Fruit fly (Drosophila melanogaster) whole organism, embryonic: ENCODE data around the gene Clc.

Experiments used
- BtbVII ChIP-seq: fragments of 200-800 bp; sonication (Bioruptor generic); optimal IDR thresholded peaks from 3 replicates; lab custom pipeline; 2017; ENCODE audit warnings: missing biosample characterization, mild to moderate bottlenecking, missing genetic modification characterization
- CG12219 ChIP-seq: fragments of 200-800 bp; sonication (Bioruptor generic); optimal IDR thresholded peaks from 3 replicates; lab custom pipeline; 2018; ENCODE audit warnings: missing biosample characterization, mild to moderate bottlenecking, missing genetic modification characterization
- CG12769 ChIP-seq: fragments of 200-800 bp; sonication (Bioruptor generic); optimal IDR thresholded peaks from 2 replicates; lab custom pipeline; 2019; ENCODE audit warnings: missing biosample characterization, mild to moderate bottlenecking, missing genetic modification characterization, moderate library complexity
- CG12942 ChIP-seq: fragments of 200-800 bp; sonication (Bioruptor generic); optimal IDR thresholded peaks from 3 replicates; lab custom pipeline; 2016; ENCODE audit warnings: missing biosample characterization, missing genetic modification characterization
- CG13296 ChIP-seq: fragments of 200-800 bp; sonication (Bioruptor generic); optimal IDR thresholded peaks from 3 replicates; lab custom pipeline; 2018; ENCODE audit warnings: missing biosample characterization, mild to moderate bottlenecking, missing genetic modification characterization
- CG13894 ChIP-seq: fragments of 200-800 bp; sonication (Bioruptor generic); optimal IDR thresholded peaks from 3 replicates; lab custom pipeline; 2018; ENCODE audit warnings: missing biosample characterization, mild to moderate bottlenecking, missing genetic modification characterization, moderate library complexity
- CG15514 ChIP-seq: fragments of 200-800 bp; sonication (Bioruptor generic); optimal IDR thresholded peaks from 3 replicates; lab custom pipeline; 2017; ENCODE audit warnings: missing biosample characterization, missing genetic modification characterization, mild to moderate bottlenecking, moderate library complexity, missing genetic modification reagents
- CG15696 ChIP-seq: fragments of 200-800 bp; sonication (Bioruptor generic); optimal IDR thresholded peaks from 2 replicates; lab custom pipeline; 2019; ENCODE audit warnings: missing biosample characterization, mild to moderate bottlenecking, missing genetic modification characterization, moderate library complexity
- CG17359 ChIP-seq: fragments of 200-800 bp; sonication (Bioruptor generic); optimal IDR thresholded peaks from 3 replicates; lab custom pipeline; 2018; ENCODE audit warnings: missing biosample characterization, mild to moderate bottlenecking, missing genetic modification characterization, moderate library complexity
- CG18619 ChIP-seq: fragments of 200-800 bp; sonication (Bioruptor generic); optimal IDR thresholded peaks from 3 replicates; lab custom pipeline; 2017; ENCODE audit warnings: missing biosample characterization, mild to moderate bottlenecking, missing genetic modification characterization
- CG2678 ChIP-seq: fragments of 200-800 bp; sonication (Bioruptor generic); optimal IDR thresholded peaks from 3 replicates; lab custom pipeline; 2019; ENCODE audit warnings: missing biosample characterization, mild to moderate bottlenecking, missing genetic modification characterization, moderate library complexity
- CG3726 ChIP-seq: fragments of 200-800 bp; sonication (Bioruptor generic); IDR thresholded peaks from 3 replicates; pipeline ENCODE4, ENCODE4 v1.3.6; 2022; ENCODE audit warnings: missing biosample characterization, missing genetic modification characterization
- CG3838 ChIP-seq: fragments of 200-800 bp; sonication (Bioruptor generic); optimal IDR thresholded peaks from 3 replicates; lab custom pipeline; 2016; ENCODE audit warnings: missing biosample characterization, missing genetic modification characterization
- CG6689 ChIP-seq: fragments of 200-800 bp; sonication (Bioruptor generic); IDR thresholded peaks from 2 replicates; pipeline ENCODE4 v1.3.6; 2022; ENCODE audit warnings: missing biosample characterization, missing genetic modification characterization
- CG6791 ChIP-seq: fragments of 200-800 bp; sonication (Bioruptor generic); IDR thresholded peaks from 3 replicates; pipeline ENCODE4 v1.3.6; 2022; ENCODE audit warnings: missing biosample characterization, missing genetic modification characterization; ENCODE audit not compliant: partially characterized antibody
- CG7987 ChIP-seq: fragments of 200-800 bp; sonication (Bioruptor generic); optimal IDR thresholded peaks from 2 replicates; lab custom pipeline; 2018; ENCODE audit warnings: missing biosample characterization, mild to moderate bottlenecking, missing genetic modification characterization, moderate library complexity
- CG9437 ChIP-seq: fragments of 200-800 bp; sonication (Bioruptor generic); optimal IDR thresholded peaks from 2 replicates; lab custom pipeline; 2018; ENCODE audit warnings: missing biosample characterization, mild to moderate bottlenecking, missing genetic modification characterization
- Dad ChIP-seq: fragments of 200-800 bp; sonication (Bioruptor generic); optimal IDR thresholded peaks from 3 replicates; lab custom pipeline; 2016; ENCODE audit warnings: missing biosample characterization, missing genetic modification characterization
- Dek ChIP-seq: fragments of 200-800 bp; sonication (Bioruptor generic); optimal IDR thresholded peaks from 3 replicates; lab custom pipeline; 2019; ENCODE audit warnings: missing biosample characterization, mild to moderate bottlenecking, missing genetic modification characterization, moderate library complexity
- Dref ChIP-seq: fragments of 200-800 bp; sonication (Bioruptor generic); IDR thresholded peaks from 2 replicates; pipeline ENCODE4 v1.3.6; 2022; ENCODE audit warnings: missing biosample characterization, missing genetic modification characterization
- Eip74EF ChIP-seq, 2 experiments: fragments of 200-800 bp in 1 of 2; fragments of >200 bp in 1 of 2; sonication (Bioruptor generic) in 1 of 2; optimal IDR thresholded peaks; 2 replicates each; lab custom pipeline; 2017 to 2019; ENCODE audit warnings: missing biosample characterization in 2 of 2, missing genetic modification characterization in 2 of 2, mild to moderate bottlenecking in 1 of 2, moderate library complexity in 1 of 2
- Ets65A ChIP-seq: fragments of 200-800 bp; sonication (Bioruptor generic); peaks from one replicate; lab custom pipeline; 2016; ENCODE audit warnings: missing biosample characterization, missing genetic modification characterization
- Lim3 ChIP-seq: fragments of 200-800 bp; sonication (Bioruptor generic); IDR thresholded peaks from 2 replicates; pipeline ENCODE4 v1.3.6; 2022; ENCODE audit warnings: missing biosample characterization, missing genetic modification characterization
- NC2α ChIP-seq: fragments of 200-800 bp; sonication (Bioruptor generic); optimal IDR thresholded peaks from 2 replicates; lab custom pipeline; 2016; ENCODE audit warnings: missing biosample characterization, missing genetic modification characterization
- Oaz ChIP-seq: fragments of 200-800 bp; sonication (Bioruptor generic); IDR thresholded peaks from 2 replicates; pipeline ENCODE4 v1.3.6; 2022; ENCODE audit warnings: missing biosample characterization, missing genetic modification characterization
- Optix ChIP-seq: fragments of 200-800 bp; sonication (Bioruptor generic); IDR thresholded peaks from 3 replicates; pipeline ENCODE4 v1.3.6; 2022; ENCODE audit warnings: missing biosample characterization, missing genetic modification characterization
- Sin3A ChIP-seq: fragments of >200 bp; optimal IDR thresholded peaks from 2 replicates; lab custom pipeline; 2018
- Sry-δ ChIP-seq: fragments of 200-800 bp; sonication (Bioruptor generic); optimal IDR thresholded peaks from 2 replicates; lab custom pipeline; 2016; ENCODE audit warnings: missing biosample characterization, missing genetic modification characterization
- Stat92E ChIP-seq, 3 experiments: fragments of >200 bp in 2 of 3; fragments of 200-800 bp in 1 of 3; sonication (Bioruptor generic) in 1 of 3; optimal IDR thresholded peaks; 2 replicates each; lab custom pipeline; 2017 to 2019; ENCODE audit warnings: missing biosample characterization in 3 of 3, missing genetic modification characterization in 3 of 3, mild to moderate bottlenecking in 1 of 3, moderate library complexity in 1 of 3
- amos ChIP-seq: fragments of 200-800 bp; sonication (Bioruptor generic); IDR thresholded peaks from 2 replicates; pipeline ENCODE4 v1.3.6; 2022; ENCODE audit warnings: missing biosample characterization, missing genetic modification characterization; ENCODE audit not compliant: partially characterized antibody
- ap ChIP-seq: fragments of 200-800 bp; sonication (Bioruptor generic); IDR thresholded peaks from 2 replicates; pipeline ENCODE4 v1.3.6; 2022; ENCODE audit warnings: missing biosample characterization, missing genetic modification characterization
- bowl ChIP-seq: fragments of 200-800 bp; sonication (Bioruptor generic); IDR thresholded peaks from 2 replicates; pipeline ENCODE4 v1.3.6; 2022; ENCODE audit warnings: missing biosample characterization, missing genetic modification characterization
- croc ChIP-seq: fragments of 200-800 bp; sonication (Bioruptor generic); conservative IDR thresholded peaks from 3 replicates; pipeline ENCODE4 v1.3.6; 2022; ENCODE audit warnings: missing biosample characterization, missing genetic modification characterization
- cwo ChIP-seq: fragments of 200-800 bp; sonication (Bioruptor generic); optimal IDR thresholded peaks from 3 replicates; lab custom pipeline; 2017; ENCODE audit warnings: missing biosample characterization, missing genetic modification characterization, mild to moderate bottlenecking, moderate library complexity, missing genetic modification reagents
- dmrt11E ChIP-seq: fragments of 200-800 bp; sonication (Bioruptor generic); optimal IDR thresholded peaks from 3 replicates; lab custom pipeline; 2018; ENCODE audit warnings: missing biosample characterization, mild to moderate bottlenecking, missing genetic modification characterization, moderate library complexity
- ewg ChIP-seq: fragments of 200-800 bp; sonication (Bioruptor generic); optimal IDR thresholded peaks from 3 replicates; lab custom pipeline; 2017; ENCODE audit warnings: mild to moderate bottlenecking, missing biosample characterization, missing genetic modification reagents, missing genetic modification characterization
- fd3F ChIP-seq: fragments of 200-800 bp; sonication (Bioruptor generic); optimal IDR thresholded peaks from 2 replicates; lab custom pipeline; 2018; ENCODE audit warnings: missing biosample characterization, mild to moderate bottlenecking, missing genetic modification characterization, moderate library complexity
- ham ChIP-seq: fragments of 200-800 bp; sonication (Bioruptor generic); IDR thresholded peaks from 2 replicates; pipeline ENCODE4 v1.3.6; 2022; ENCODE audit warnings: missing biosample characterization, missing genetic modification characterization
- jumu ChIP-seq: fragments of 200-800 bp; sonication (Bioruptor generic); optimal IDR thresholded peaks from 3 replicates; lab custom pipeline; 2016; ENCODE audit warnings: missing biosample characterization, missing genetic modification characterization
- klu ChIP-seq: fragments of 200-800 bp; sonication (Bioruptor generic); IDR thresholded peaks from 2 replicates; pipeline ENCODE4 v1.3.6; 2022; ENCODE audit warnings: missing biosample characterization, missing genetic modification characterization
- lola ChIP-seq, 3 experiments: fragments of >200 bp in 2 of 3; fragments of 200-800 bp in 1 of 3; sonication (Bioruptor generic) in 1 of 3; optimal IDR thresholded peaks; 2 replicates each; lab custom pipeline; 2017 to 2019; ENCODE audit warnings: missing biosample characterization in 3 of 3, missing genetic modification characterization in 3 of 3, mild to moderate bottlenecking in 1 of 3, moderate library complexity in 1 of 3
- maf-S ChIP-seq: fragments of 200-800 bp; sonication (Bioruptor generic); optimal IDR thresholded peaks from 2 replicates; lab custom pipeline; 2016; ENCODE audit warnings: missing biosample characterization, missing genetic modification characterization
- nau ChIP-seq: fragments of 200-800 bp; sonication (Bioruptor generic); optimal IDR thresholded peaks from 3 replicates; lab custom pipeline; 2017; ENCODE audit warnings: missing biosample characterization, mild to moderate bottlenecking, missing genetic modification characterization, missing genetic modification reagents
- nerfin-1 ChIP-seq: fragments of 200-800 bp; sonication (Bioruptor generic); optimal IDR thresholded peaks from 3 replicates; lab custom pipeline; 2019; ENCODE audit warnings: missing biosample characterization, mild to moderate bottlenecking, missing genetic modification characterization, moderate library complexity
- odd ChIP-seq: fragments of 200-800 bp; sonication (Bioruptor generic); optimal IDR thresholded peaks from 2 replicates; lab custom pipeline; 2017; ENCODE audit warnings: missing biosample characterization, mild to moderate bottlenecking, missing genetic modification characterization
- run ChIP-seq: fragments of 200-800 bp; sonication (Bioruptor generic); optimal IDR thresholded peaks from 3 replicates; lab custom pipeline; 2018; ENCODE audit warnings: missing biosample characterization, mild to moderate bottlenecking, missing genetic modification characterization
- tgo ChIP-seq: fragments of 200-800 bp; sonication (Bioruptor generic); IDR thresholded peaks from 3 replicates; pipeline ENCODE4 v1.3.6; 2022; ENCODE audit warnings: missing biosample characterization, missing genetic modification characterization
- tna ChIP-seq: fragments of 200-800 bp; sonication (Bioruptor generic); IDR thresholded peaks from 2 replicates; pipeline ENCODE4 v1.3.6; 2022; ENCODE audit warnings: missing biosample characterization, missing genetic modification characterization; ENCODE audit not compliant: partially characterized antibody
- tx ChIP-seq: fragments of 200-800 bp; sonication (Bioruptor generic); optimal IDR thresholded peaks from 2 replicates; lab custom pipeline; 2016; ENCODE audit warnings: missing biosample characterization, missing genetic modification characterization
- yki ChIP-seq: fragments of >200 bp; optimal IDR thresholded peaks from 3 replicates; lab custom pipeline; 2018
- z ChIP-seq: fragments of 200-800 bp; sonication (Bioruptor generic); IDR thresholded peaks from 3 replicates; pipeline ENCODE4 v1.3.6; 2022; ENCODE audit warnings: missing biosample characterization, missing genetic modification characterization

The Clc gene

dm6 chr3L:20276615-20277014 is 35.8 kb downstream of the Clc start (continued):
- TF ChIP-seq Oaz (no peak), bowl (GFP tag; lab: Robert Waterston, UW) (no peak), CG6791 (GFP tag; lab: Robert Waterston, UW) (no peak), run (tag; lab: Kevin White, UChicago) (no peak), Ets65A (GFP tag; lab: Kevin White, UChicago) (peak; percentile 66), maf-S (GFP tag; lab: Kevin White, UChicago) (no peak), Stat92E (GFP tag; optimal IDR thresholded peaks at IDR 0.05; lab: Kevin White, UChicago) (no peak), Sry-δ (GFP tag; lab: Kevin White, UChicago) (no peak), tx (GFP tag; lab: Kevin White, UChicago) (no peak), ap (GFP tag; lab: Robert Waterston, UW) (no peak), Dek (peak; percentile 14), CG2678 (tag; lab: Kevin White, UChicago) (peak; percentile 71), ham (GFP tag; lab: Robert Waterston, UW) (no peak), CG12769 (peak; percentile 36), CG15514 (GFP tag; lab: Kevin White, UChicago) (peak; percentile 40), lola (GFP tag; optimal IDR thresholded peaks at IDR 0.05; lab: Kevin White, UChicago) (no peak), CG3726 (no peak), CG15696 (tag; lab: Kevin White, UChicago) (no peak), CG17359 (tag; lab: Kevin White, UChicago) (no peak), CG7987 (GFP tag; lab: Kevin White, UChicago) (no peak), Dref (GFP tag; lab: Robert Waterston, UW) (no peak; the same call in 1 of the 2 replicates), nerfin-1 (tag; lab: Kevin White, UChicago) (peak; percentile 7), CG18619 (GFP tag; lab: Kevin White, UChicago) (no peak), dmrt11E (tag; lab: Kevin White, UChicago) (no peak), jumu (GFP tag; lab: Kevin White, UChicago) (peak; percentile 58), ewg (peak; percentile 6), odd (GFP tag; lab: Kevin White, UChicago) (no peak), CG12219 (peak; percentile 22), amos (GFP tag; lab: Robert Waterston, UW) (no peak), Eip74EF (GFP tag; optimal IDR thresholded peaks at IDR 0.05; lab: Kevin White, UChicago) (no peak), CG6689 (0 out of 2 replicates have a peak, but pooled peaks have one; percentile 39), Optix (GFP tag; lab: Robert Waterston, UW) (no peak), yki (lab: Kevin White, UChicago) (no peak), tgo (GFP tag; lab: Robert Waterston, UW) (peak; percentile 53; the same call in 2 of the 3 replicates), klu (no peak), CG3838 (GFP tag; lab: Kevin White, UChicago) (no peak), tna (GFP tag; lab: Robert Waterston, UW) (no peak), fd3F (GFP tag; lab: Kevin White, UChicago) (no peak), Lim3 (GFP tag; lab: Robert Waterston, UW) (no peak), croc (GFP tag; lab: Robert Waterston, UW) (no peak), CG12942 (no peak), nau (GFP tag; lab: Kevin White, UChicago) (peak; percentile 29), NC2α (GFP tag; lab: Kevin White, UChicago) (no peak), z (GFP tag; lab: Robert Waterston, UW) (no peak), cwo (GFP tag; lab: Kevin White, UChicago) (peak; percentile 63), Dad (GFP tag; lab: Kevin White, UChicago) (no peak), Sin3A (no peak), CG9437 (GFP tag; lab: Kevin White, UChicago) (no peak), BtbVII (peak; percentile 45), CG13894 (tag; lab: Kevin White, UChicago) (peak; percentile 25), CG13296 (GFP tag; lab: Kevin White, UChicago) (peak; percentile 7)
